Worm (Caenorhabditis elegans) whole organism, mixed stage, embryonic: ENCODE data around the gene M153.3.

ENCODE experiments used
- M03D4.4 ChIP-seq: sonication (generic microtip); optimal IDR thresholded peaks from 2 replicates; lab custom pipeline; 2017; ENCODE audit warnings: mild to moderate bottlenecking, missing genetic modification characterization, missing compliant biosample characterization
- bed-3 ChIP-seq: fragments of 200-800 bp; sonication (Bioruptor generic); optimal IDR thresholded peaks from 3 replicates; lab custom pipeline; 2018; ENCODE audit warnings: mild to moderate bottlenecking, missing genetic modification characterization, moderate library complexity, missing compliant biosample characterization
- blmp-1 ChIP-seq: fragments of 150-350 bp; optimal IDR thresholded peaks from 2 replicates; lab custom pipeline; 2014; ENCODE audit warnings: missing biosample characterization, missing genetic modification characterization
- ceh-39 ChIP-seq: fragments of 150-350 bp; optimal IDR thresholded peaks from 2 replicates; lab custom pipeline; 2014; ENCODE audit warnings: missing biosample characterization, missing genetic modification characterization
- ceh-43 ChIP-seq: fragments of 200-800 bp; sonication (Bioruptor generic); optimal IDR thresholded peaks from 2 replicates; lab custom pipeline; 2018; ENCODE audit warnings: mild to moderate bottlenecking, missing genetic modification characterization, moderate library complexity, missing compliant biosample characterization
- ceh-83 ChIP-seq: fragments of 200-800 bp; sonication (Bioruptor generic); optimal IDR thresholded peaks from 2 replicates; lab custom pipeline; 2018; ENCODE audit warnings: mild to moderate bottlenecking, missing genetic modification characterization, missing compliant biosample characterization
- ces-1 ChIP-seq: fragments of 150-350 bp; optimal IDR thresholded peaks from 2 replicates; lab custom pipeline; 2014; ENCODE audit warnings: missing biosample characterization, missing genetic modification reagents, missing genetic modification characterization
- cnd-1 ChIP-seq: fragments of 200-800 bp; sonication (Bioruptor generic); optimal IDR thresholded peaks from 2 replicates; lab custom pipeline; 2018; ENCODE audit warnings: mild to moderate bottlenecking, missing genetic modification characterization, missing compliant biosample characterization
- drap-1 ChIP-seq: fragments of 200-800 bp; sonication (Bioruptor generic); optimal IDR thresholded peaks from 3 replicates; lab custom pipeline; 2018; ENCODE audit warnings: mild to moderate bottlenecking, missing genetic modification characterization, missing compliant biosample characterization
- elt-3 ChIP-seq: fragments of 150-350 bp; optimal IDR thresholded peaks from 2 replicates; lab custom pipeline; 2014; ENCODE audit warnings: missing biosample characterization, missing genetic modification characterization
- flh-1 ChIP-seq: fragments of 200-800 bp; sonication (Bioruptor generic); optimal IDR thresholded peaks from 2 replicates; lab custom pipeline; 2018; ENCODE audit warnings: mild to moderate bottlenecking, missing genetic modification characterization, moderate library complexity, missing compliant biosample characterization
- ham-2 ChIP-seq: fragments of 200-800 bp; sonication (Bioruptor generic); optimal IDR thresholded peaks from 2 replicates; lab custom pipeline; 2018; ENCODE audit warnings: mild to moderate bottlenecking, missing genetic modification characterization, missing compliant biosample characterization
- hlh-1 ChIP-seq: fragments of 150-350 bp; optimal IDR thresholded peaks from 2 replicates; lab custom pipeline; 2014; ENCODE audit warnings: missing biosample characterization, missing genetic modification reagents, missing genetic modification characterization
- lin-32 ChIP-seq: fragments of 200-800 bp; sonication (Bioruptor generic); optimal IDR thresholded peaks from 2 replicates; lab custom pipeline; 2018; ENCODE audit warnings: mild to moderate bottlenecking, missing genetic modification characterization, missing compliant biosample characterization
- mab-5 ChIP-seq: fragments of 150-350 bp; optimal IDR thresholded peaks from 2 replicates; lab custom pipeline; 2014; ENCODE audit warnings: missing biosample characterization, missing genetic modification characterization
- mep-1 ChIP-seq: fragments of 150-350 bp; optimal IDR thresholded peaks from 2 replicates; lab custom pipeline; 2017; ENCODE audit warnings: missing biosample characterization, missing genetic modification reagents, missing genetic modification characterization, inconsistent platforms
- mls-2 ChIP-seq: sonication (generic microtip); optimal IDR thresholded peaks from 2 replicates; lab custom pipeline; 2016; ENCODE audit warnings: mild to moderate bottlenecking, missing genetic modification characterization, moderate library complexity, missing compliant biosample characterization
- nhr-2 ChIP-seq: fragments of 150-350 bp; optimal IDR thresholded peaks from 2 replicates; lab custom pipeline; 2014; ENCODE audit warnings: missing biosample characterization, missing genetic modification characterization
- nhr-237 ChIP-seq: fragments of 150-350 bp; optimal IDR thresholded peaks from 2 replicates; lab custom pipeline; 2014; ENCODE audit warnings: missing biosample characterization, missing genetic modification characterization
- nhr-76 ChIP-seq: sonication (generic microtip); optimal IDR thresholded peaks from 2 replicates; lab custom pipeline; 2017; ENCODE audit warnings: missing biosample characterization, missing genetic modification characterization
- pha-4 ChIP-seq: fragments of 150-350 bp; optimal IDR thresholded peaks from 2 replicates; lab custom pipeline; 2018; ENCODE audit warnings: missing biosample characterization, missing genetic modification reagents, missing genetic modification characterization
- sem-2 ChIP-seq: fragments of 200-800 bp; sonication (Bioruptor generic); optimal IDR thresholded peaks from 2 replicates; lab custom pipeline; 2018; ENCODE audit warnings: mild to moderate bottlenecking, missing genetic modification characterization, missing compliant biosample characterization
- snpc-4 ChIP-seq: fragments of 150-350 bp; optimal IDR thresholded peaks from 2 replicates; lab custom pipeline; 2014; ENCODE audit warnings: missing biosample characterization, missing genetic modification characterization
- tbx-8 ChIP-seq: fragments of 200-800 bp; sonication (Bioruptor generic); optimal IDR thresholded peaks from 2 replicates; lab custom pipeline; 2018; ENCODE audit warnings: mild to moderate bottlenecking, missing genetic modification characterization, moderate library complexity, missing compliant biosample characterization
- unc-120 ChIP-seq: sonication (generic microtip); optimal IDR thresholded peaks from 2 replicates; lab custom pipeline; 2017; ENCODE audit warnings: missing genetic modification characterization, missing compliant biosample characterization; ENCODE audit not compliant: poor library complexity, severe bottlenecking
- unc-39 ChIP-seq: fragments of 150-350 bp; optimal IDR thresholded peaks from 2 replicates; lab custom pipeline; 2014; ENCODE audit warnings: missing biosample characterization, missing genetic modification characterization
- unc-62 ChIP-seq: fragments of 150-350 bp; optimal IDR thresholded peaks from 2 replicates; lab custom pipeline; 2014; ENCODE audit warnings: missing biosample characterization, missing genetic modification reagents, missing genetic modification characterization
- zip-8 ChIP-seq: fragments of 150-350 bp; optimal IDR thresholded peaks from 2 replicates; lab custom pipeline; 2014; ENCODE audit warnings: missing biosample characterization, missing genetic modification characterization

The M153.3 gene

DNA sequence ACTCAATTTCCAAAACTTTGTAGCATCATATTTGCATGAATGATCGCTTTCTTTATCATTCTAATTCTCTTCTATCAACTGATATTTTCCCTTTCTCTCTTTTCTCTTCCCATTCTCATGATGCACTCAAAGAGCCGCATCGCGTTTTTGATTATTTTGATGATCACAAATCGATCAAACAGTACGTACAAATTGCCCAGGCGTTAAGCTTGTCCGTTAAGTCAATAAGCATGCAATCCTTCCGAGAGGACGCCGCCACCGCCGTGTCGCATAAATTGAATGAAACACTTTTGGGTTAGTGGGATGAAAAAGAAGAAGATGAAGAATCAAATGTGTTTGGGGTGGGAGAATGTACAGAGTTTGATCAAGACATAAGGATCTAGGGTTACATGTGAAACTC is 38.9 kb downstream of the M153.3 start:
- no peak for TF ChIP-seq cnd-1 (tag; lab: Kevin White, UChicago)
- TF ChIP-seq ces-1 (GFP tag; lab: Kevin White, UChicago), result peak; percentile 70
- no peak for TF ChIP-seq elt-3 (tag; lab: Kevin White, UChicago)
- TF ChIP-seq mep-1 (tag; lab: Kevin White, UChicago), result no peak
- peak; percentile 75 for TF ChIP-seq pha-4 (tag; lab: Kevin White, UChicago)
- TF ChIP-seq zip-8 (tag; lab: Kevin White, UChicago), result no peak
- TF ChIP-seq mab-5 (tag; lab: Kevin White, UChicago), result no peak
- TF ChIP-seq unc-120 (tag; lab: Kevin White, UChicago), result no peak
- no peak for TF ChIP-seq nhr-76
- TF ChIP-seq, all 35 proteins: peak for 2

DNA sequence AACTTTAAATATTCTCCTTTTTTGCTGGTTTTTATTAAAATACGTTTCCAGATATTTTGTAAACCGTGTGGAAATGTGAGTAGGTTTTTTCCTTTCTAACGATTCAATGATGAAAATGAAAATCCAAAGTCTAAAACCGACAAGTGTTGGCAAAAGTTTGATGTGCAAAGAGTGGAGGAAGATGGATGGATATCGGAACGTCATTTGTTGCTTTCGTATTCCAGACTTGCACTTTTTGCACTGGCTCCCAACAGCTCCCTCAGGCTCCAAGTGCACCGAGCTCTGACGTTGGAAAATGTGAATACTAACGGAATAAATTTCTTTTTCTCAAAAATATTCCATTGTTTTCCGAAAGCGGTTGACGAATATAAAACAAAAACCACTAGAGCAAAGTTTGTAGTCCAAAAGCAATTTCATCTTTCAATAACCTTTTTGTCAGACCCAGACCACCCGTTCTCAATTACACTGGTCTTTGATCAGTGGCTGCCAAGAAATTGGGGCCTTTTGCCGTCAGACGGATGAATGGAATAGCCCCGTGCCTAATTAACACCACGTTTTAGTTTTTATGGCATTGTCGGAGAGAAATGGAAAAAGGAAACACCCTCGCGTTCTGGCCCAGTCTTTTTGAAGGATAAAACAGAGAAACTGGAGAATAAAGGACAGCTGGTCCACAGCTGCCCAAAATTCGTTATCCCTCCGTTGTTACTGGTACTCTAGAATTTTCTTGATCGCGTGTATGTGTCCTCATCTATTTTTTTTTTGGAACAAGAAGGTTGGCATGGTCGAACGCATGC is 40.2 kb downstream of the M153.3 start:
- TF ChIP-seq unc-62 (no peak), ces-1 (GFP tag; lab: Kevin White, UChicago) (peak; percentile 63), mls-2 (peak; percentile 62), nhr-2 (tag; lab: Kevin White, UChicago) (peak; percentile 38), mep-1 (tag; lab: Kevin White, UChicago) (no peak), ceh-43 (GFP tag; lab: Kevin White, UChicago) (peak; percentile 35), snpc-4 (tag; lab: Kevin White, UChicago) (no peak), cnd-1 (tag; lab: Kevin White, UChicago) (peak; percentile 58), hlh-1 (tag; lab: Kevin White, UChicago) (peak; percentile 59), nhr-237 (no peak), zip-8 (tag; lab: Kevin White, UChicago) (no peak), ceh-83 (GFP tag; lab: Kevin White, UChicago) (peak; percentile 37), M03D4.4 (tag; lab: Kevin White, UChicago) (no peak), flh-1 (no peak), ceh-39 (tag; lab: Kevin White, UChicago) (no peak), sem-2 (GFP tag; lab: Kevin White, UChicago) (no peak), lin-32 (GFP tag; lab: Kevin White, UChicago) (peak; percentile 99)

DNA sequence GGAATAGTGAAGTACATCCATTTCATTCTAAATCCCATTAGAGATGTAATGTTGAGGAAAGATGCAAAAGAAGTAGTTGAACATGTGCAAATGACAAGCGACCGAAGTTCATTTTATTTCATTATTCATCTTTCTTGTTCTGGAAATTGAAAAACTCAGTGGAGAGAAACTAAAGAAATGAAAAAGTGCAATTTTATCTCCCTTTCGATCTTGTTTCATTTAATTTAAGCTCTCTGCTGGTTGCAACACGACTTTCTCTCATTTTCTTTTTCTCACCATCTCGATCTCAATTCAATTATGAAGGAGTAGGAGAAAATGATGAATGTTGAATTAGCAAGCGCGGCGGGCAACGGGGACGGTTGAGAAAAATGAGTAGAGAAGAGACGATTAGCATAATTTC is 41.7 kb downstream of the M153.3 start:
- no peak for TF ChIP-seq blmp-1 (tag; lab: Kevin White, UChicago)
- peak; percentile 18 for TF ChIP-seq nhr-237
- peak; percentile 6 for TF ChIP-seq ham-2
- TF ChIP-seq mab-5 (tag; lab: Kevin White, UChicago), result peak; percentile 1
- peak; percentile 99 for TF ChIP-seq ces-1 (GFP tag; lab: Kevin White, UChicago)
- no peak for TF ChIP-seq M03D4.4 (tag; lab: Kevin White, UChicago)
- no peak for TF ChIP-seq nhr-76

DNA sequence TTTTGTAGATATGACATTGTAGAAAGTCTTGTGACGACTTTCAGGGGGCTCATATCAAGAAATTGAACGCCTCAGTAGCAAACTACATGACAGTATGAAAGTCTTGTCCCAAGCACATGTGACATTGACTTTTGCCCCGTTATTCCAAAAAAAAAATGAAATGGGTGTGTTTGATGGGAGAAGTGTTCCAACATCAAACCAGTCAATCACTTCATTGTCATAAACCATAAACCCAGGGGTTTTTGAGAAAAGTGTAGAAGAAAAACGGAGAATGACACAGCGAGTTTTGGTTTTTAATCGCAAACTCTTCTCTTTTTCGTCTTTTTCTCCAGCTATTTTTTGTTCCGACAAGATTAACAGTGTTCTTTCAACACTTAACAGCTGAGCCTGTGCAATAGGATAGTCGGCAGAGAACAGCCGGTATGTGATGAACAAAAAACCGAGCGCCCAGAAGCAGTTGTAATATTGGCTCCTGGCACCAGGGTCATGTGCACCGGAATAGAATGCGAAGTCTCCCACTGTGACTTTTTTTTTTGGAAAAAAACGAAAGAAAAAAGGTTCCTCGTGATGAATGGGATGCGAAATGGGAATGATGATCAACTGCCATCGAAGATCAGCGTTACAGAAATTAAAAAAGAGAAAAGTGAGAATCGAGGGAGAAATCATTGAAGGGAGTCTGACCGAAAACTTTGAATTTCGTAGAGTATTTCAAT is 43.3 kb downstream of the M153.3 start:
- TF ChIP-seq zip-8 (tag; lab: Kevin White, UChicago) (no peak), bed-3 (GFP tag; lab: Kevin White, UChicago) (no peak), M03D4.4 (tag; lab: Kevin White, UChicago) (no peak), mab-5 (tag; lab: Kevin White, UChicago) (no peak), hlh-1 (tag; lab: Kevin White, UChicago) (peak; percentile 1)
- TF ChIP-seq, all 35 proteins: peak for 1

DNA sequence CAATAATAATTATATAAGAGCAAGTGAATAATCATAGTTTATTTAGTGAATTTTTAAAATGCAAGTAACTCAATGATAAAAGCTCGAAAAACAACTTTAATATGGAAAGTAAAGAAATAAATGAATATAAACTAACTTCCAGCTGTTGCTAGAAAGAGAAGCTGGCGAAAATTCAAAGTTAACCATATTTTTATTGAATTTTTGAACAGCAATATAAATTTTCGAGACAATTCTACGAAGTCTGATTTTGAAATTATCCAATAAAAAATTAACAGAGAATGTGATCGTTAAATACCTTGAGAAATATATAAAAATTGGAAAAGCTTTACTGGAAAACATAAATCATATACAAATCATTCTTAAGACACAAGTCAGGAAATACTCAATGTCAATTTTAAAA is 43.9 kb downstream of the M153.3 start:
- TF ChIP-seq mep-1 (tag; lab: Kevin White, UChicago) (no peak), nhr-237 (no peak), hlh-1 (tag; lab: Kevin White, UChicago) (no peak), zip-8 (tag; lab: Kevin White, UChicago) (no peak), sem-2 (GFP tag; lab: Kevin White, UChicago) (no peak), ceh-43 (GFP tag; lab: Kevin White, UChicago) (no peak), drap-1 (GFP tag; lab: Kevin White, UChicago) (no peak), tbx-8 (GFP tag; lab: Kevin White, UChicago) (no peak), mls-2 (no peak), ces-1 (GFP tag; lab: Kevin White, UChicago) (no peak), unc-39 (tag; lab: Kevin White, UChicago) (no peak), unc-62 (no peak)
